Fruit fly (Drosophila melanogaster) whole organism, embryonic: ENCODE measurements around the gene Cont.
A peak's percentile ranks its signal among the peaks of the same experiment; 100 is the strongest.

ENCODE experiments used
- Asciz ChIP-seq: fragments of 200-800 bp; sonication (Bioruptor generic); optimal IDR thresholded peaks from 2 replicates; lab custom pipeline; 2017; ENCODE audit warnings: missing biosample characterization, mild to moderate bottlenecking, missing genetic modification characterization, missing genetic modification reagents
- BEAF-32 ChIP-seq: fragments of 200-800 bp; sonication (Bioruptor generic); optimal IDR thresholded peaks from 3 replicates; lab custom pipeline; 2017; ENCODE audit warnings: missing biosample characterization, missing genetic modification characterization, mild to moderate bottlenecking, moderate library complexity, missing genetic modification reagents
- CG1024 ChIP-seq: fragments of 200-800 bp; sonication (Bioruptor generic); IDR thresholded peaks from 2 replicates; pipeline ENCODE4 v1.3.6; 2022; ENCODE audit warnings: missing biosample characterization, missing genetic modification characterization
- CG11093 ChIP-seq: fragments of 200-800 bp; sonication (Bioruptor generic); IDR thresholded peaks from 3 replicates; pipeline ENCODE4 v1.3.6; 2022; ENCODE audit warnings: missing biosample characterization, missing genetic modification characterization
- CG11723 ChIP-seq: fragments of 200-800 bp; sonication (Bioruptor generic); optimal IDR thresholded peaks from 2 replicates; lab custom pipeline; 2017; ENCODE audit warnings: missing biosample characterization, mild to moderate bottlenecking, missing genetic modification characterization
- CG12071 ChIP-seq: fragments of 200-800 bp; sonication (Bioruptor generic); optimal IDR thresholded peaks from 3 replicates; lab custom pipeline; 2018; ENCODE audit warnings: missing biosample characterization, mild to moderate bottlenecking, missing genetic modification characterization
- CG13287 ChIP-seq: fragments of 200-800 bp; sonication (Bioruptor generic); IDR thresholded peaks from 2 replicates; pipeline ENCODE4 v1.3.6; 2022; ENCODE audit warnings: missing biosample characterization, missing genetic modification characterization; ENCODE audit not compliant: partially characterized antibody
- CG14014 ChIP-seq: fragments of 200-800 bp; sonication (Bioruptor generic); IDR thresholded peaks from 2 replicates; pipeline ENCODE4 v1.3.6; 2022; ENCODE audit warnings: missing biosample characterization, missing genetic modification characterization
- CG16815 ChIP-seq: fragments of 200-800 bp; sonication (Bioruptor generic); optimal IDR thresholded peaks from 3 replicates; lab custom pipeline; 2017; ENCODE audit warnings: missing biosample characterization, mild to moderate bottlenecking, missing genetic modification characterization
- CG17829 ChIP-seq: fragments of 200-800 bp; optimal IDR thresholded peaks from 2 replicates; lab custom pipeline; 2019; ENCODE audit warnings: missing biosample characterization, mild to moderate bottlenecking, missing genetic modification characterization, moderate library complexity
- CG2129 ChIP-seq: fragments of 200-800 bp; sonication (Bioruptor generic); IDR thresholded peaks from 2 replicates; pipeline ENCODE4 v1.3.6; 2022; ENCODE audit warnings: missing biosample characterization, missing genetic modification characterization; ENCODE audit not compliant: partially characterized antibody
- CG2889 ChIP-seq: fragments of 200-800 bp; sonication (Bioruptor generic); IDR thresholded peaks from 3 replicates; pipeline ENCODE4 v1.3.6; 2022; ENCODE audit warnings: missing biosample characterization, missing genetic modification characterization
- CG32767 ChIP-seq: fragments of 200-800 bp; sonication (Bioruptor generic); IDR thresholded peaks from 2 replicates; pipeline ENCODE4 v1.3.6; 2022; ENCODE audit warnings: missing biosample characterization, missing genetic modification characterization
- CG3407 ChIP-seq: fragments of 200-800 bp; sonication (Bioruptor generic); optimal IDR thresholded peaks from 2 replicates; lab custom pipeline; 2018; ENCODE audit warnings: missing biosample characterization, mild to moderate bottlenecking, missing genetic modification characterization
- CG4404 ChIP-seq: fragments of 200-800 bp; sonication (Bioruptor generic); IDR thresholded peaks from 2 replicates; pipeline ENCODE4 v1.3.6; 2022; ENCODE audit warnings: missing biosample characterization, missing genetic modification characterization
- CG4424 ChIP-seq: fragments of 200-800 bp; sonication (Bioruptor generic); optimal IDR thresholded peaks from 3 replicates; lab custom pipeline; 2016; ENCODE audit warnings: missing biosample characterization, missing genetic modification characterization
- CG6765 ChIP-seq: fragments of 200-800 bp; sonication (Bioruptor generic); optimal IDR thresholded peaks from 3 replicates; lab custom pipeline; 2017; ENCODE audit warnings: missing biosample characterization, mild to moderate bottlenecking, missing genetic modification characterization
- CG9727 ChIP-seq: fragments of 200-800 bp; sonication (Bioruptor generic); optimal IDR thresholded peaks from 3 replicates; lab custom pipeline; 2017; ENCODE audit warnings: missing biosample characterization, mild to moderate bottlenecking, missing genetic modification characterization
- ERR ChIP-seq: fragments of 200-800 bp; sonication (Bioruptor generic); optimal IDR thresholded peaks from 2 replicates; lab custom pipeline; 2016; ENCODE audit warnings: missing biosample characterization, missing genetic modification characterization
- Elba2 ChIP-seq: fragments of 200-800 bp; sonication (Bioruptor generic); optimal IDR thresholded peaks from 3 replicates; lab custom pipeline; 2016; ENCODE audit warnings: missing biosample characterization, missing genetic modification characterization
- H2.0 ChIP-seq: fragments of 200-800 bp; sonication (Bioruptor generic); IDR thresholded peaks from 2 replicates; pipeline ENCODE4 v1.3.6; 2022; ENCODE audit warnings: missing biosample characterization, missing genetic modification characterization
- Hand ChIP-seq: fragments of 200-800 bp; sonication (Bioruptor generic); optimal IDR thresholded peaks from 2 replicates; lab custom pipeline; 2017; ENCODE audit warnings: mild to moderate bottlenecking, missing biosample characterization, missing genetic modification reagents, missing genetic modification characterization
- Hey ChIP-seq: fragments of 200-800 bp; sonication (Bioruptor generic); optimal IDR thresholded peaks from 3 replicates; lab custom pipeline; 2018; ENCODE audit warnings: missing biosample characterization, mild to moderate bottlenecking, missing genetic modification characterization
- Hmr ChIP-seq: fragments of 200-800 bp; sonication (Bioruptor generic); optimal IDR thresholded peaks from 3 replicates; lab custom pipeline; 2017; ENCODE audit warnings: mild to moderate bottlenecking, missing biosample characterization, missing genetic modification reagents, missing genetic modification characterization
- Hr3 ChIP-seq: fragments of 200-800 bp; sonication (Bioruptor generic); optimal IDR thresholded peaks from 3 replicates; lab custom pipeline; 2016; ENCODE audit warnings: missing biosample characterization, missing genetic modification characterization
- Hr51 ChIP-seq, 2 experiments: fragments of 200-800 bp; sonication (Bioruptor generic); optimal IDR thresholded peaks; 2 replicates in 1 of 2; 3 replicates in 1 of 2; lab custom pipeline; 2016 to 2018; ENCODE audit warnings: missing biosample characterization in 2 of 2, missing genetic modification characterization in 2 of 2, mild to moderate bottlenecking in 1 of 2, moderate library complexity in 1 of 2
- MESR4 ChIP-seq: fragments of 200-800 bp; sonication (Bioruptor generic); optimal IDR thresholded peaks from 2 replicates; lab custom pipeline; 2018; ENCODE audit warnings: missing biosample characterization, mild to moderate bottlenecking, missing genetic modification characterization, moderate library complexity
- Ravus ChIP-seq: fragments of 200-800 bp; sonication (Bioruptor generic); IDR thresholded peaks from 2 replicates; pipeline ENCODE4 v1.3.6; 2022; ENCODE audit warnings: missing biosample characterization, missing genetic modification characterization
- Vsx1 ChIP-seq: fragments of 200-800 bp; sonication (Bioruptor generic); optimal IDR thresholded peaks from 2 replicates; lab custom pipeline; 2017; ENCODE audit warnings: missing biosample characterization, mild to moderate bottlenecking, missing genetic modification characterization, missing genetic modification reagents
- abd-A ChIP-seq: fragments of 200-800 bp; sonication (Bioruptor generic); optimal IDR thresholded peaks from 3 replicates; lab custom pipeline; 2019; ENCODE audit warnings: missing biosample characterization, mild to moderate bottlenecking, missing genetic modification characterization, moderate library complexity
- al ChIP-seq: fragments of 200-800 bp; sonication (Bioruptor generic); IDR thresholded peaks from 2 replicates; pipeline ENCODE4 v1.3.6; 2022; ENCODE audit warnings: missing biosample characterization, missing genetic modification characterization
- br ChIP-seq: fragments of >200 bp; optimal IDR thresholded peaks from 2 replicates; lab custom pipeline; 2017
- cad ChIP-seq: fragments of >200 bp; optimal IDR thresholded peaks from 2 replicates; lab custom pipeline; 2017; ENCODE audit warnings: missing biosample characterization, missing genetic modification characterization
- cato ChIP-seq: fragments of 200-800 bp; sonication (Bioruptor generic); optimal IDR thresholded peaks from 2 replicates; lab custom pipeline; 2016; ENCODE audit warnings: missing biosample characterization, missing genetic modification characterization, borderline replicate concordance
- caup ChIP-seq: fragments of 200-800 bp; sonication (Bioruptor generic); optimal IDR thresholded peaks from 3 replicates; lab custom pipeline; 2017; ENCODE audit warnings: missing biosample characterization, mild to moderate bottlenecking, missing genetic modification characterization, moderate library complexity; ENCODE audit not compliant: severe bottlenecking
- disco-r ChIP-seq: fragments of 200-800 bp; sonication (Bioruptor generic); optimal IDR thresholded peaks from 2 replicates; lab custom pipeline; 2016; ENCODE audit warnings: missing biosample characterization, missing genetic modification characterization
- ewg ChIP-seq: fragments of 200-800 bp; sonication (Bioruptor generic); optimal IDR thresholded peaks from 3 replicates; lab custom pipeline; 2017; ENCODE audit warnings: mild to moderate bottlenecking, missing biosample characterization, missing genetic modification reagents, missing genetic modification characterization
- gcm2 ChIP-seq: fragments of 200-800 bp; sonication (Bioruptor generic); optimal IDR thresholded peaks from 2 replicates; lab custom pipeline; 2016; ENCODE audit warnings: missing biosample characterization, missing genetic modification characterization
- insv ChIP-seq, 2 experiments: fragments of 200-800 bp; sonication (Bioruptor generic); optimal IDR thresholded peaks; 3 replicates each; lab custom pipeline; 2016 to 2018; ENCODE audit warnings: missing biosample characterization in 2 of 2, missing genetic modification characterization in 2 of 2
- klu ChIP-seq: fragments of 200-800 bp; sonication (Bioruptor generic); IDR thresholded peaks from 2 replicates; pipeline ENCODE4 v1.3.6; 2022; ENCODE audit warnings: missing biosample characterization, missing genetic modification characterization
- maf-S ChIP-seq: fragments of 200-800 bp; sonication (Bioruptor generic); optimal IDR thresholded peaks from 2 replicates; lab custom pipeline; 2016; ENCODE audit warnings: missing biosample characterization, missing genetic modification characterization
- mam ChIP-seq: fragments of 200-800 bp; sonication (Bioruptor generic); optimal IDR thresholded peaks from 3 replicates; lab custom pipeline; 2016; ENCODE audit warnings: missing biosample characterization, missing genetic modification characterization
- nmo ChIP-seq: fragments of 200-800 bp; sonication (Bioruptor generic); optimal IDR thresholded peaks from 2 replicates; lab custom pipeline; 2018; ENCODE audit warnings: missing biosample characterization, mild to moderate bottlenecking, missing genetic modification characterization, moderate library complexity
- repo ChIP-seq: fragments of 200-800 bp; sonication (Bioruptor generic); optimal IDR thresholded peaks from 2 replicates; lab custom pipeline; 2016; ENCODE audit warnings: missing biosample characterization, missing genetic modification characterization
- slbo ChIP-seq: fragments of 200-800 bp; sonication (Bioruptor generic); IDR thresholded peaks from 2 replicates; pipeline ENCODE4 v1.3.6; 2022; ENCODE audit warnings: missing biosample characterization, missing genetic modification characterization
- slou ChIP-seq: fragments of 200-800 bp; sonication (Bioruptor generic); optimal IDR thresholded peaks from 3 replicates; lab custom pipeline; 2016; ENCODE audit warnings: missing biosample characterization, missing genetic modification characterization
- tio ChIP-seq: fragments of 200-800 bp; sonication (Bioruptor generic); optimal IDR thresholded peaks from 2 replicates; lab custom pipeline; 2017; ENCODE audit warnings: missing biosample characterization, missing genetic modification characterization, inconsistent platforms
- yki ChIP-seq: fragments of >200 bp; optimal IDR thresholded peaks from 3 replicates; lab custom pipeline; 2018

Cont gene

dm6 chr3R:4378363-4379354, 2.4 kb upstream of the Cont start, which contains the start of gene Sfxn1-3 (continued):
- TF ChIP-seq disco-r (no peak), slbo (GFP tag; lab: Robert Waterston, UW) (no peak; the same call in none of the 2 replicates), br (lab: Kevin White, UChicago) (no peak), cato (GFP tag; lab: Kevin White, UChicago) (peak; percentile 5), CG4424 (no peak), cad (GFP tag; lab: Kevin White, UChicago) (no peak), gcm2 (GFP tag; lab: Kevin White, UChicago) (peak; percentile 42), Asciz (GFP tag; lab: Kevin White, UChicago) (peak; percentile 58), Elba2 (GFP tag; lab: Kevin White, UChicago) (no peak), repo (GFP tag; lab: Kevin White, UChicago) (no peak), mam (GFP tag; lab: Kevin White, UChicago) (peak; percentile 30), Hey (tag; lab: Kevin White, UChicago) (peak; percentile 81), CG11723 (GFP tag; lab: Kevin White, UChicago) (peak; percentile 12), CG9727 (GFP tag; lab: Kevin White, UChicago) (no peak), abd-A (tag; lab: Kevin White, UChicago) (no peak), Ravus (GFP tag; lab: Robert Waterston, UW) (no peak), CG3407 (GFP tag; lab: Kevin White, UChicago) (no peak), CG2889 (GFP tag; lab: Robert Waterston, UW) (peak; percentile 32; the same call in 1 of the 3 replicates), CG12071 (GFP tag; lab: Kevin White, UChicago) (peak; percentile 57), al (GFP tag; lab: Robert Waterston, UW) (no peak), slou (GFP tag; lab: Kevin White, UChicago) (no peak), insv (GFP tag; optimal IDR thresholded peaks at IDR 0.05; lab: Kevin White, UChicago) (peak in 1 of 2 experiments; percentile 24), Vsx1 (peak; percentile 56), ERR (peak; percentile 26), klu (no peak), CG13287 (peak; percentile 58), nmo (GFP tag; lab: Kevin White, UChicago) (peak; percentile 18), CG6765 (GFP tag; lab: Kevin White, UChicago) (peak; percentile 70), CG11093 (no peak), caup (GFP tag; lab: Kevin White, UChicago) (peak; percentile 67), CG14014 (GFP tag; lab: Robert Waterston, UW) (peak; percentile 56; the same call in 1 of the 2 replicates), CG1024 (peak; percentile 14; the same call in 1 of the 2 replicates), Hr51 (GFP tag; optimal IDR thresholded peaks at IDR 0.05; lab: Kevin White, UChicago) (peak; percentile 1 to 32), CG32767 (peak; percentile 45; the same call in 1 of the 2 replicates), CG2129 (no peak), ewg (GFP tag; lab: Kevin White, UChicago) (peak; percentile 91), CG16815 (GFP tag; lab: Kevin White, UChicago) (no peak), Hr3 (GFP tag; lab: Kevin White, UChicago) (no peak), yki (no peak), H2.0 (GFP tag; lab: Robert Waterston, UW) (0 out of 2 replicates have a peak, but pooled peaks have one; percentile 26), Hand (GFP tag; lab: Kevin White, UChicago) (peak; percentile 63), Hmr (GFP tag; lab: Kevin White, UChicago) (peak; percentile 78), CG4404 (no peak), BEAF-32 (peak; percentile 40), CG17829 (tag; lab: Kevin White, UChicago) (peak; percentile 9), MESR4 (GFP tag; lab: Kevin White, UChicago) (peak; percentile 63), maf-S (GFP tag; lab: Kevin White, UChicago) (peak; percentile 39), tio (GFP tag; lab: Kevin White, UChicago) (no peak)
